Fruit fly (Drosophila melanogaster) whole organism, embryonic: ENCODE measurements around the gene Obp99c.

Source experiments
- Antp ChIP-seq: fragments of 200-800 bp; sonication (Bioruptor generic); optimal IDR thresholded peaks from 3 replicates; lab custom pipeline; 2016; ENCODE audit warnings: missing biosample characterization, missing genetic modification characterization
- Atf6 ChIP-seq: fragments of 200-800 bp; sonication (Bioruptor generic); IDR thresholded peaks from 2 replicates; pipeline ENCODE4 v1.3.6; 2022; ENCODE audit warnings: missing biosample characterization, missing genetic modification characterization
- Blimp-1 ChIP-seq: fragments of 200-800 bp; sonication (Bioruptor generic); optimal IDR thresholded peaks from 3 replicates; lab custom pipeline; 2018; ENCODE audit warnings: missing biosample characterization, missing genetic modification characterization, mild to moderate bottlenecking, moderate library complexity, missing genetic modification reagents
- CG10209 ChIP-seq: fragments of 200-800 bp; sonication (Bioruptor generic); optimal IDR thresholded peaks from 3 replicates; lab custom pipeline; 2017; ENCODE audit warnings: missing biosample characterization, mild to moderate bottlenecking, missing genetic modification characterization, missing genetic modification reagents
- CG10462 ChIP-seq: fragments of 200-800 bp; sonication (Bioruptor generic); optimal IDR thresholded peaks from 2 replicates; lab custom pipeline; 2016; ENCODE audit warnings: missing biosample characterization, missing genetic modification characterization
- CG10959 ChIP-seq: fragments of 200-800 bp; sonication (Bioruptor generic); IDR thresholded peaks from 2 replicates; pipeline ENCODE4 v1.3.6; 2022; ENCODE audit warnings: missing biosample characterization, missing genetic modification characterization
- CG11085 ChIP-seq: fragments of 200-800 bp; sonication (Bioruptor generic); IDR thresholded peaks from 2 replicates; pipeline ENCODE4 v1.3.6; 2022; ENCODE audit warnings: missing biosample characterization, missing genetic modification characterization
- CG33213 ChIP-seq: fragments of 200-800 bp; sonication (Bioruptor generic); optimal IDR thresholded peaks from 3 replicates; lab custom pipeline; 2016; ENCODE audit warnings: missing biosample characterization, missing genetic modification characterization
- CG3407 ChIP-seq: fragments of 200-800 bp; sonication (Bioruptor generic); optimal IDR thresholded peaks from 2 replicates; lab custom pipeline; 2018; ENCODE audit warnings: missing biosample characterization, mild to moderate bottlenecking, missing genetic modification characterization
- CG3838 ChIP-seq: fragments of 200-800 bp; sonication (Bioruptor generic); optimal IDR thresholded peaks from 3 replicates; lab custom pipeline; 2016; ENCODE audit warnings: missing biosample characterization, missing genetic modification characterization
- CG4617 ChIP-seq: fragments of 200-800 bp; sonication (Bioruptor generic); optimal IDR thresholded peaks from 3 replicates; lab custom pipeline; 2016; ENCODE audit warnings: missing biosample characterization, missing genetic modification characterization, borderline replicate concordance
- CG4820 ChIP-seq: fragments of 200-800 bp; sonication (Bioruptor generic); optimal IDR thresholded peaks from 3 replicates; lab custom pipeline; 2016; ENCODE audit warnings: missing biosample characterization, missing genetic modification characterization
- CG6654 ChIP-seq: fragments of 200-800 bp; sonication (Bioruptor generic); optimal IDR thresholded peaks from 2 replicates; lab custom pipeline; 2017; ENCODE audit warnings: missing biosample characterization, mild to moderate bottlenecking, missing genetic modification characterization
- CG6765 ChIP-seq: fragments of 200-800 bp; sonication (Bioruptor generic); optimal IDR thresholded peaks from 3 replicates; lab custom pipeline; 2017; ENCODE audit warnings: missing biosample characterization, mild to moderate bottlenecking, missing genetic modification characterization
- CG6791 ChIP-seq: fragments of 200-800 bp; sonication (Bioruptor generic); IDR thresholded peaks from 3 replicates; pipeline ENCODE4 v1.3.6; 2022; ENCODE audit warnings: missing biosample characterization, missing genetic modification characterization; ENCODE audit not compliant: partially characterized antibody
- CG7556 ChIP-seq: fragments of 200-800 bp; sonication (Bioruptor generic); optimal IDR thresholded peaks from 2 replicates; lab custom pipeline; 2017; ENCODE audit warnings: missing biosample characterization, mild to moderate bottlenecking, missing genetic modification characterization
- CG8478 ChIP-seq: fragments of >200 bp; optimal IDR thresholded peaks from 2 replicates; lab custom pipeline; 2018
- CG9437 ChIP-seq: fragments of 200-800 bp; sonication (Bioruptor generic); optimal IDR thresholded peaks from 2 replicates; lab custom pipeline; 2018; ENCODE audit warnings: missing biosample characterization, mild to moderate bottlenecking, missing genetic modification characterization
- CG9797 ChIP-seq: fragments of 200-800 bp; sonication (Bioruptor generic); optimal IDR thresholded peaks from 3 replicates; lab custom pipeline; 2018; ENCODE audit warnings: missing biosample characterization, mild to moderate bottlenecking, missing genetic modification characterization
- Dek ChIP-seq: fragments of 200-800 bp; sonication (Bioruptor generic); optimal IDR thresholded peaks from 3 replicates; lab custom pipeline; 2019; ENCODE audit warnings: missing biosample characterization, mild to moderate bottlenecking, missing genetic modification characterization, moderate library complexity
- Dref ChIP-seq: fragments of 200-800 bp; sonication (Bioruptor generic); IDR thresholded peaks from 2 replicates; pipeline ENCODE4 v1.3.6; 2022; ENCODE audit warnings: missing biosample characterization, missing genetic modification characterization
- Fer2 ChIP-seq: fragments of 200-800 bp; sonication (Bioruptor generic); optimal IDR thresholded peaks from 2 replicates; lab custom pipeline; 2018; ENCODE audit warnings: missing biosample characterization, mild to moderate bottlenecking, missing genetic modification characterization, moderate library complexity
- HmgD ChIP-seq: fragments of 200-800 bp; sonication (Bioruptor generic); optimal IDR thresholded peaks from 3 replicates; lab custom pipeline; 2016; ENCODE audit warnings: missing biosample characterization, missing genetic modification characterization
- Hmr ChIP-seq: fragments of 200-800 bp; sonication (Bioruptor generic); optimal IDR thresholded peaks from 3 replicates; lab custom pipeline; 2017; ENCODE audit warnings: mild to moderate bottlenecking, missing biosample characterization, missing genetic modification reagents, missing genetic modification characterization
- Hsf ChIP-seq: fragments of 200-800 bp; sonication (Bioruptor generic); optimal IDR thresholded peaks from 3 replicates; lab custom pipeline; 2016; ENCODE audit warnings: missing biosample characterization, missing genetic modification characterization
- PHDP ChIP-seq: fragments of 200-800 bp; sonication (Bioruptor generic); optimal IDR thresholded peaks from 3 replicates; lab custom pipeline; 2018; ENCODE audit warnings: missing biosample characterization, mild to moderate bottlenecking, missing genetic modification characterization, moderate library complexity
- Poxn ChIP-seq: fragments of 200-800 bp; sonication (Bioruptor generic); IDR thresholded peaks from 2 replicates; pipeline ENCODE4 v1.3.6; 2022; ENCODE audit warnings: missing biosample characterization, missing genetic modification characterization
- Sox100B ChIP-seq: fragments of 200-800 bp; sonication (Bioruptor generic); optimal IDR thresholded peaks from 3 replicates; lab custom pipeline; 2018; ENCODE audit warnings: missing biosample characterization, mild to moderate bottlenecking, missing genetic modification characterization
- YL-1 ChIP-seq: fragments of 200-800 bp; sonication (Bioruptor generic); optimal IDR thresholded peaks from 3 replicates; lab custom pipeline; 2017; ENCODE audit warnings: missing biosample characterization, mild to moderate bottlenecking, missing genetic modification characterization
- ato ChIP-seq: fragments of 200-800 bp; sonication (Bioruptor generic); IDR thresholded peaks from 2 replicates; pipeline ENCODE4 v1.3.6; 2022; ENCODE audit warnings: missing biosample characterization, missing genetic modification characterization; ENCODE audit not compliant: partially characterized antibody
- cato ChIP-seq: fragments of 200-800 bp; sonication (Bioruptor generic); optimal IDR thresholded peaks from 2 replicates; lab custom pipeline; 2016; ENCODE audit warnings: missing biosample characterization, missing genetic modification characterization, borderline replicate concordance
- caup ChIP-seq: fragments of 200-800 bp; sonication (Bioruptor generic); optimal IDR thresholded peaks from 3 replicates; lab custom pipeline; 2017; ENCODE audit warnings: missing biosample characterization, mild to moderate bottlenecking, missing genetic modification characterization, moderate library complexity; ENCODE audit not compliant: severe bottlenecking
- dmrt11E ChIP-seq: fragments of 200-800 bp; sonication (Bioruptor generic); optimal IDR thresholded peaks from 3 replicates; lab custom pipeline; 2018; ENCODE audit warnings: missing biosample characterization, mild to moderate bottlenecking, missing genetic modification characterization, moderate library complexity
- ems ChIP-seq: fragments of 200-800 bp; sonication (Bioruptor generic); optimal IDR thresholded peaks from 3 replicates; lab custom pipeline; 2016; ENCODE audit warnings: missing biosample characterization, missing genetic modification characterization
- esg ChIP-seq: fragments of 200-800 bp; sonication (Bioruptor generic); conservative IDR thresholded peaks from 2 replicates; pipeline ENCODE4 v1.3.6; 2022; ENCODE audit warnings: missing biosample characterization, missing genetic modification characterization
- fu2 ChIP-seq: fragments of 200-800 bp; sonication (Bioruptor generic); optimal IDR thresholded peaks from 2 replicates; lab custom pipeline; 2016; ENCODE audit warnings: missing biosample characterization, missing genetic modification characterization
- hb ChIP-seq: fragments of 200-800 bp; sonication (Bioruptor generic); IDR thresholded peaks from 3 replicates; pipeline ENCODE4 v1.3.6; 2022; ENCODE audit warnings: missing biosample characterization, missing genetic modification characterization; ENCODE audit not compliant: partially characterized antibody
- her ChIP-seq: fragments of 200-800 bp; sonication (Bioruptor generic); optimal IDR thresholded peaks from 2 replicates; lab custom pipeline; 2016; ENCODE audit warnings: missing biosample characterization, missing genetic modification characterization
- hth ChIP-seq: fragments of >200 bp; optimal IDR thresholded peaks from 2 replicates; lab custom pipeline; 2017; ENCODE audit warnings: inconsistent platforms
- maf-S ChIP-seq: fragments of 200-800 bp; sonication (Bioruptor generic); optimal IDR thresholded peaks from 2 replicates; lab custom pipeline; 2016; ENCODE audit warnings: missing biosample characterization, missing genetic modification characterization
- p53 ChIP-seq: fragments of 200-800 bp; sonication (Bioruptor generic); optimal IDR thresholded peaks from 2 replicates; lab custom pipeline; 2016; ENCODE audit warnings: missing biosample characterization, missing genetic modification characterization
- pnt ChIP-seq: fragments of 200-800 bp; sonication (Bioruptor generic); optimal IDR thresholded peaks from 3 replicates; lab custom pipeline; 2016; ENCODE audit warnings: missing biosample characterization, missing genetic modification characterization
- sens-2 ChIP-seq: fragments of 200-800 bp; sonication (Bioruptor generic); IDR thresholded peaks from 2 replicates; pipeline ENCODE4 v1.3.6; 2022; ENCODE audit warnings: missing biosample characterization, missing genetic modification characterization
- sna ChIP-seq: fragments of 200-800 bp; sonication (Bioruptor generic); IDR thresholded peaks from 2 replicates; pipeline ENCODE4 v1.3.6; 2022; ENCODE audit warnings: missing biosample characterization, missing genetic modification characterization; ENCODE audit not compliant: partially characterized antibody
- so ChIP-seq: fragments of 200-800 bp; sonication (Bioruptor generic); IDR thresholded peaks from 3 replicates; pipeline ENCODE4 v1.3.6; 2022; ENCODE audit warnings: missing biosample characterization, missing genetic modification characterization
- sr ChIP-seq: fragments of 200-800 bp; sonication (Bioruptor generic); IDR thresholded peaks from 3 replicates; pipeline ENCODE4 v1.3.6; 2022; ENCODE audit warnings: missing biosample characterization, missing genetic modification characterization
- stwl ChIP-seq: fragments of 200-800 bp; sonication (Bioruptor generic); optimal IDR thresholded peaks from 3 replicates; lab custom pipeline; 2018; ENCODE audit warnings: missing biosample characterization, mild to moderate bottlenecking, missing genetic modification characterization, moderate library complexity
- tio ChIP-seq: fragments of 200-800 bp; sonication (Bioruptor generic); optimal IDR thresholded peaks from 2 replicates; lab custom pipeline; 2017; ENCODE audit warnings: missing biosample characterization, missing genetic modification characterization, inconsistent platforms
- tx ChIP-seq: fragments of 200-800 bp; sonication (Bioruptor generic); optimal IDR thresholded peaks from 2 replicates; lab custom pipeline; 2016; ENCODE audit warnings: missing biosample characterization, missing genetic modification characterization
- vnd ChIP-seq: fragments of 200-800 bp; sonication (Bioruptor generic); IDR thresholded peaks from 3 replicates; pipeline ENCODE4 v1.3.6; 2022; ENCODE audit warnings: missing biosample characterization, missing genetic modification characterization; ENCODE audit not compliant: partially characterized antibody

Gene Obp99c

dm6 chr3R:29716782-29717317 is 27.7 kb upstream of the Obp99c start, which contains the start of gene Obp99b (continued):
- TF ChIP-seq CG6654 (GFP tag; lab: Kevin White, UChicago) = peak; percentile 73
- no peak for TF ChIP-seq hth (lab: Kevin White, UChicago)
- peak; percentile 84 for TF ChIP-seq Hsf (GFP tag; lab: Kevin White, UChicago)
- TF ChIP-seq CG4820 = peak; percentile 76
- TF ChIP-seq sna = no peak
- TF ChIP-seq CG9437 (GFP tag; lab: Kevin White, UChicago) = peak; percentile 60
- TF ChIP-seq CG6791 (GFP tag; lab: Robert Waterston, UW) = no peak
- TF ChIP-seq Poxn (GFP tag; lab: Robert Waterston, UW) = no peak
- TF ChIP-seq PHDP (tag; lab: Kevin White, UChicago) = peak; percentile 76
- TF ChIP-seq CG9797 = no peak
- peak; percentile 6 for TF ChIP-seq Dek (tag; lab: Kevin White, UChicago)
- peak; percentile 80 for TF ChIP-seq HmgD (GFP tag; lab: Kevin White, UChicago)
- TF ChIP-seq Fer2 (tag; lab: Kevin White, UChicago) = peak; percentile 48
- peak; percentile 85 for TF ChIP-seq caup
- TF ChIP-seq pnt (GFP tag; lab: Kevin White, UChicago) = peak; percentile 42
- TF ChIP-seq Dref (GFP tag; lab: Robert Waterston, UW) = 0 out of 2 replicates have a peak, but pooled peaks have one; percentile 10
- no peak for TF ChIP-seq CG8478
- TF ChIP-seq tio (GFP tag; lab: Kevin White, UChicago) = peak; percentile 35
- TF ChIP-seq ems (GFP tag; lab: Kevin White, UChicago) = peak; percentile 64
- TF ChIP-seq Atf6 (GFP tag; lab: Robert Waterston, UW) = peak; percentile 50; the same call in 1 of the 2 replicates
- peak; percentile 50 for TF ChIP-seq esg (GFP tag; lab: Robert Waterston, UW)
- TF ChIP-seq CG3838 = peak; percentile 19
- TF ChIP-seq fu2 (GFP tag; lab: Kevin White, UChicago) = peak; percentile 13
- no peak for TF ChIP-seq CG7556
- peak; percentile 63 for TF ChIP-seq Hmr
- peak; percentile 65 for TF ChIP-seq dmrt11E (tag; lab: Kevin White, UChicago)
- peak; percentile 88 for TF ChIP-seq CG10959 (GFP tag; lab: Robert Waterston, UW)
- TF ChIP-seq Blimp-1 (GFP tag; lab: Kevin White, UChicago) = peak; percentile 48
- TF ChIP-seq tx (GFP tag; lab: Kevin White, UChicago) = peak; percentile 58
- peak; percentile 32 for TF ChIP-seq stwl (tag; lab: Kevin White, UChicago)
- peak; percentile 57 for TF ChIP-seq p53 (GFP tag; lab: Kevin White, UChicago)
- peak; percentile 76 for TF ChIP-seq CG3407 (GFP tag; lab: Kevin White, UChicago)
- peak; percentile 70 for TF ChIP-seq CG11085 (GFP tag; lab: Robert Waterston, UW)
- peak; percentile 57; the same call in 2 of the 3 replicates for TF ChIP-seq so (GFP tag; lab: Robert Waterston, UW)
- peak; percentile 9 for TF ChIP-seq CG10462
- no peak for TF ChIP-seq hb (GFP tag; lab: Robert Waterston, UW)
- peak; percentile 90 for TF ChIP-seq sens-2
- peak; percentile 84 for TF ChIP-seq Antp
- TF ChIP-seq maf-S (GFP tag; lab: Kevin White, UChicago) = peak; percentile 47
- TF ChIP-seq CG33213 (GFP tag; lab: Kevin White, UChicago) = peak; percentile 86
- TF ChIP-seq sr = peak; percentile 73; the same call in 2 of the 3 replicates
- peak; percentile 41 for TF ChIP-seq cato
- TF ChIP-seq ato (GFP tag; lab: Robert Waterston, UW) = no peak
- peak; percentile 70 for TF ChIP-seq CG6765 (GFP tag; lab: Kevin White, UChicago)
- no peak for TF ChIP-seq vnd (GFP tag; lab: Robert Waterston, UW)
- peak; percentile 76 for TF ChIP-seq her (GFP tag; lab: Kevin White, UChicago)
- peak; percentile 52 for TF ChIP-seq YL-1 (GFP tag; lab: Kevin White, UChicago)
- TF ChIP-seq CG10209 (GFP tag; lab: Kevin White, UChicago) = peak; percentile 73
- TF ChIP-seq Sox100B (GFP tag; lab: Kevin White, UChicago) = peak; percentile 69
- peak; percentile 27 for TF ChIP-seq CG4617 (GFP tag; lab: Kevin White, UChicago)
